Worm (Caenorhabditis elegans): ENCODE data around the gene sor-1.
A peak's percentile ranks its signal among the peaks of the same experiment; 100 is the strongest.

sor-1 gene

ce11 chrIII:8417968-8418267 lies at the start of gene sor-1:
TSS of gene sor-1 (plus strand) at chrIII:8418168.
- TF ChIP-seq bed-3 (GFP tag; optimal IDR thresholded peaks at IDR 0.05) (no peak), mep-1 (tag; optimal IDR thresholded peaks at IDR 0.05) (no peak), snpc-4 (tag; optimal IDR thresholded peaks at IDR 0.05) (no peak), nhr-2 (tag; optimal IDR thresholded peaks at IDR 0.05) (no peak), unc-39 (tag; optimal IDR thresholded peaks at IDR 0.05) (no peak), unc-120 (tag; optimal IDR thresholded peaks at IDR 0.05; ENCODE audit: poor library complexity, severe bottlenecking) (no peak), pha-4 (tag; optimal IDR thresholded peaks at IDR 0.05) (no peak), nhr-28 (tag; optimal IDR thresholded peaks at IDR 0.05) (no peak), mab-5 (tag; optimal IDR thresholded peaks at IDR 0.05) (no peak), drap-1 (GFP tag; optimal IDR thresholded peaks at IDR 0.05) (no peak), lin-13 (tag; optimal IDR thresholded peaks at IDR 0.05) (no peak), lin-32 (GFP tag; optimal IDR thresholded peaks at IDR 0.05) (no peak), mls-2 (tag; optimal IDR thresholded peaks at IDR 0.05) (no peak), nhr-12 (tag; optimal IDR thresholded peaks at IDR 0.05) (no peak), ceh-39 (tag; optimal IDR thresholded peaks at IDR 0.05) (no peak), sptf-1 (tag; optimal IDR thresholded peaks at IDR 0.05) (no peak)

DNA sequence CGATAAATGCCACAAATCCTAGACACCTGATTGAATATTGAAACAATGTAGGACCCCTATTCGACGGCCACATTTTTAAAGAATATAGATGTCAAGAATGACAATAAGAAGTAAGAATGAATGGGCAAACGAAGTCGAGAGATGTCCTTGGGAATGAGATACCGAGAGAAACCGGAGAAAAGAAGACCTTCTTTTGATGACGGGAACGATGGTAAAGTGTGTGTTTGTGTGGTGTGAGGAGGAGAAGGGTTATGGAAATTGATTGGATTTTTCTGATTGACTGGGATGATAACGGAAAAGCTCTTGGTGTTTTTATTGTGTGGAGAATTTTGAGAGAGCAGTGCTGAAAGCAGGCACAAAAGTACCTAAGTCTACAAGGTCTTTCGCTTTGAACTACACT lies 49.3 kb upstream of the sor-1 start, which contains the start of gene R05D3.9:
Gene R05D3.9, minus strand, starts transcription at position 101 of the 400 bp plus-strand sequence.
- TF ChIP-seq elt-1 (tag; optimal IDR thresholded peaks at IDR 0.05; ENCODE audit: borderline replicate concordance, insufficient read depth): no peak
- no peak for TF ChIP-seq nhr-12 (tag; optimal IDR thresholded peaks at IDR 0.05)
- TF ChIP-seq hlh-1 (tag; optimal IDR thresholded peaks at IDR 0.05): no peak
- no peak for TF ChIP-seq sem-2 (GFP tag; optimal IDR thresholded peaks at IDR 0.05)
- no peak for TF ChIP-seq unc-39 (tag; optimal IDR thresholded peaks at IDR 0.05)
- TF ChIP-seq nhr-2 (tag; optimal IDR thresholded peaks at IDR 0.05): no peak
- no peak for TF ChIP-seq flh-1 (GFP tag; optimal IDR thresholded peaks at IDR 0.05)
- no peak for TF ChIP-seq zip-8 (tag; optimal IDR thresholded peaks at IDR 0.05)
- TF ChIP-seq nhr-28 (tag; optimal IDR thresholded peaks at IDR 0.05): no peak
- no peak for TF ChIP-seq drap-1 (GFP tag; optimal IDR thresholded peaks at IDR 0.05)
- no peak for TF ChIP-seq sptf-1 (tag; optimal IDR thresholded peaks at IDR 0.05)
- TF ChIP-seq unc-120 (tag; optimal IDR thresholded peaks at IDR 0.05; ENCODE audit: poor library complexity, severe bottlenecking): no peak
- no peak for TF ChIP-seq mab-5 (tag; optimal IDR thresholded peaks at IDR 0.05)
- no peak for TF ChIP-seq ceh-83 (GFP tag; optimal IDR thresholded peaks at IDR 0.05)
- no peak for TF ChIP-seq nhr-76 (tag; optimal IDR thresholded peaks at IDR 0.05)
- TF ChIP-seq snpc-4 (tag; optimal IDR thresholded peaks at IDR 0.05): no peak
- TF ChIP-seq unc-62 (GFP tag; optimal IDR thresholded peaks at IDR 0.05): no peak
- TF ChIP-seq elt-3 (tag; optimal IDR thresholded peaks at IDR 0.05): no peak
- TF ChIP-seq lin-13 (tag; optimal IDR thresholded peaks at IDR 0.05): no peak

ce11 chrIII:8369172-8369571 lies 48.8 kb upstream of the sor-1 start:
- TF ChIP-seq flh-1 (GFP tag; optimal IDR thresholded peaks at IDR 0.05): no peak
- TF ChIP-seq zip-8 (tag; optimal IDR thresholded peaks at IDR 0.05): peak; percentile 92
- no peak for TF ChIP-seq elt-1 (tag; optimal IDR thresholded peaks at IDR 0.05; ENCODE audit: borderline replicate concordance, insufficient read depth)

- TF ChIP-seq unc-62 (GFP tag; optimal IDR thresholded peaks at IDR 0.05) (no peak), sem-2 (GFP tag; optimal IDR thresholded peaks at IDR 0.05) (no peak), bed-3 (GFP tag; optimal IDR thresholded peaks at IDR 0.05) (no peak), mab-5 (tag; optimal IDR thresholded peaks at IDR 0.05) (no peak)
Measured at ce11 chrIII:8370188-8370587, 47.8 kb upstream of the sor-1 start.

DNA sequence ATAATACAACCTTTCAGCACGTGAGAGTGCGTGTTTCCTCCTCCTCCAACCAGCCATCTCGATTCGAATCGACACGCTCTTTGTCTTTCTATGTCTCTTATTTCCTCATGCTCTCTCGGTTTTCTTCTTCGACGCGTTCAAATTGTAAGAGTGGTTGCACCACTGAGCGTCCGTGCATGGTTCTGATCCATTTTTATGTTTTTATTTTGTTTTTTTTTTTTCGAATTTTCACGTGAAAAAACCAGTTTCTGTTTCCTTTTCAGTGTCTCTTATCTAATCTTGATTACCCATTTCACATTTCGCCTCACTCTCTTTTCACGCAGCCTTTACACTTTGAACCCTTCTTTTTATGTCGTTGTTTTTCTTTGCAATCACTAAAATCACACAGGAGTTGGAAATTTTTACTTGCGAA lies 47.1 kb upstream of the sor-1 start:
- TF ChIP-seq unc-62 (GFP tag; optimal IDR thresholded peaks at IDR 0.05) (no peak), blmp-1 (tag; optimal IDR thresholded peaks at IDR 0.05) (no peak), ces-1 (GFP tag; optimal IDR thresholded peaks at IDR 0.05) (no peak), mep-1 (tag; optimal IDR thresholded peaks at IDR 0.05) (no peak), flh-1 (GFP tag; optimal IDR thresholded peaks at IDR 0.05) (no peak), snpc-4 (tag; optimal IDR thresholded peaks at IDR 0.05) (no peak), nhr-28 (tag; optimal IDR thresholded peaks at IDR 0.05) (no peak), elt-3 (tag; optimal IDR thresholded peaks at IDR 0.05) (no peak), sem-2 (GFP tag; optimal IDR thresholded peaks at IDR 0.05) (no peak), nhr-12 (tag; optimal IDR thresholded peaks at IDR 0.05) (no peak), lin-13 (tag; optimal IDR thresholded peaks at IDR 0.05) (no peak), M03D4.4 (tag; optimal IDR thresholded peaks at IDR 0.05) (no peak), zip-8 (tag; optimal IDR thresholded peaks at IDR 0.05) (no peak), ham-2 (GFP tag; optimal IDR thresholded peaks at IDR 0.05) (no peak), bed-3 (GFP tag; optimal IDR thresholded peaks at IDR 0.05) (no peak)
